Fruit fly (Drosophila melanogaster): ENCODE results near the gene CG31142.
A peak's percentile ranks its signal among the peaks of the same experiment; 100 is the strongest.

dm6 chr3R:23922502-23923350 is 6.3 kb upstream of the CG31142 start, which contains the start of the genes sba and CG31141:
- TF ChIP-seq CG11902 (GFP tag; optimal IDR thresholded peaks at IDR 0.05) (no peak), CG10669 (GFP tag; optimal IDR thresholded peaks at IDR 0.05) (no peak), CG7368 (GFP tag; optimal IDR thresholded peaks at IDR 0.05) (no peak), ss (GFP tag; optimal IDR thresholded peaks at IDR 0.05) (no peak), CG15336 (GFP tag; IDR thresholded peaks at IDR 0.05) (peak; percentile 42)

Measured in whole organism, prepupa.